Worm (Caenorhabditis elegans) whole organism, L4/young adult: ENCODE data around the gene F42A10.7.

Experiments used
- W03F9.2 ChIP-seq: fragments of 150-350 bp; optimal IDR thresholded peaks from 2 replicates; lab custom pipeline; 2014; ENCODE audit warnings: missing biosample characterization, missing genetic modification characterization
- dao-5 ChIP-seq: sonication (generic microtip); optimal IDR thresholded peaks from 2 replicates; lab custom pipeline; 2016; ENCODE audit warnings: missing genotype, missing genetic modification characterization, moderate library complexity, missing compliant biosample characterization
- him-1 ChIP-seq: sonication (generic microtip); optimal IDR thresholded peaks from 2 replicates; lab custom pipeline; 2016; ENCODE audit warnings: missing genotype, missing genetic modification reagents, missing genetic modification characterization, missing compliant biosample characterization

Gene F42A10.7

ce11 chrIII:6178586-6178985 lies at the start of gene F42A10.7:
F42A10.7 (minus strand) TSS chrIII:6178686.
- TF ChIP-seq W03F9.2 (tag; lab: Kevin White, UChicago) (no peak), dao-5 (tag; lab: Kevin White, UChicago) (no peak), him-1 (tag; lab: Kevin White, UChicago) (no peak)

ce11 chrIII:6221403-6221802 lies 42.9 kb upstream of the F42A10.7 start:
- TF ChIP-seq W03F9.2 (tag; lab: Kevin White, UChicago) (no peak), him-1 (tag; lab: Kevin White, UChicago) (no peak), dao-5 (tag; lab: Kevin White, UChicago) (no peak)

- no peak for TF ChIP-seq him-1 (tag; lab: Kevin White, UChicago)
- no peak for TF ChIP-seq W03F9.2 (tag; lab: Kevin White, UChicago)
These were observed 38.5 kb upstream of the F42A10.7 start, which contains the start of gene hot-4 for ce11 chrIII:6216833-6217466. hot-4 (plus strand) TSS chrIII:6217416.

ce11 chrIII:6215943-6216342 lies 37.5 kb upstream of the F42A10.7 start:
- TF ChIP-seq him-1 (tag; lab: Kevin White, UChicago) = no peak
- no peak for TF ChIP-seq W03F9.2 (tag; lab: Kevin White, UChicago)
- TF ChIP-seq dao-5 (tag; lab: Kevin White, UChicago) = no peak

- TF ChIP-seq dao-5 (tag; lab: Kevin White, UChicago) (no peak), W03F9.2 (tag; lab: Kevin White, UChicago) (no peak), him-1 (tag; lab: Kevin White, UChicago) (no peak)
These were observed 37.0 kb upstream of the F42A10.7 start, which contains the start of gene C23G10.11 for ce11 chrIII:6215476-6215875. C23G10.11 (minus strand) TSS chrIII:6215576.

ce11 chrIII:6213915-6214314 lies 35.4 kb upstream of the F42A10.7 start, which contains the start of gene C23G10.10:
C23G10.10 (minus strand) TSS chrIII:6214015.
- TF ChIP-seq him-1 (tag; lab: Kevin White, UChicago) (no peak), W03F9.2 (tag; lab: Kevin White, UChicago) (no peak), dao-5 (tag; lab: Kevin White, UChicago) (no peak)

ce11 chrIII:6210215-6210822 lies 31.8 kb upstream of the F42A10.7 start:
- no peak for TF ChIP-seq him-1 (tag; lab: Kevin White, UChicago)
- no peak for TF ChIP-seq dao-5 (tag; lab: Kevin White, UChicago)
- TF ChIP-seq W03F9.2 (tag; lab: Kevin White, UChicago) = no peak

ce11 chrIII:6208984-6209383 lies 30.5 kb upstream of the F42A10.7 start, which contains the start of gene C23G10.1:
C23G10.1 (plus strand) TSS chrIII:6209284.
- no peak for TF ChIP-seq him-1 (tag; lab: Kevin White, UChicago)
- TF ChIP-seq dao-5 (tag; lab: Kevin White, UChicago) = no peak
- TF ChIP-seq W03F9.2 (tag; lab: Kevin White, UChicago) = no peak

ce11 chrIII:6207881-6208280 lies 29.4 kb upstream of the F42A10.7 start, which contains the start of gene C23G10.2:
C23G10.2 (plus strand) TSS chrIII:6208064.
- TF ChIP-seq him-1 (tag; lab: Kevin White, UChicago) (no peak), W03F9.2 (tag; lab: Kevin White, UChicago) (no peak), dao-5 (tag; lab: Kevin White, UChicago) (no peak)

ce11 chrIII:6207046-6207445 lies 28.6 kb upstream of the F42A10.7 start:
- no peak for TF ChIP-seq him-1 (tag; lab: Kevin White, UChicago)
- TF ChIP-seq W03F9.2 (tag; lab: Kevin White, UChicago) = no peak
- TF ChIP-seq dao-5 (tag; lab: Kevin White, UChicago) = no peak

ce11 chrIII:6206161-6206853 lies 27.8 kb upstream of the F42A10.7 start, which contains the start of the genes sna-3 and rps-3:
sna-3 (minus strand) TSS chrIII:6206211.
rps-3 (plus strand) TSS chrIII:6206803.
- TF ChIP-seq dao-5 (tag; lab: Kevin White, UChicago) (no peak), W03F9.2 (tag; lab: Kevin White, UChicago) (peak; percentile 90)

- TF ChIP-seq W03F9.2 (tag; lab: Kevin White, UChicago) (no peak), him-1 (tag; lab: Kevin White, UChicago) (no peak), dao-5 (tag; lab: Kevin White, UChicago) (no peak)
These were observed 24.0 kb upstream of the F42A10.7 start for ce11 chrIII:6202440-6202839.

ce11 chrIII:6201325-6201724 lies 22.8 kb upstream of the F42A10.7 start:
- no peak for TF ChIP-seq dao-5 (tag; lab: Kevin White, UChicago)
- no peak for TF ChIP-seq W03F9.2 (tag; lab: Kevin White, UChicago)
- no peak for TF ChIP-seq him-1 (tag; lab: Kevin White, UChicago)
